Worm (Caenorhabditis elegans) whole organism, young adult: Measurements from ENCODE around the gene cha-1.

Source experiments
- B0035.1 ChIP-seq: sonication (generic microtip); optimal IDR thresholded peaks from 2 replicates; lab custom pipeline; 2016; ENCODE audit warnings: missing genetic modification characterization, mild to moderate bottlenecking, missing compliant biosample characterization, missing genotype, missing genetic modification reagents
- B0336.3 ChIP-seq: fragments of 200-800 bp; sonication (Bioruptor generic); IDR thresholded peaks from 2 replicates; pipeline ENCODE4 v1.3.6; 2022; ENCODE audit warnings: missing genetic modification characterization, missing compliant biosample characterization
- F22D6.2 ChIP-seq: sonication (generic microtip); optimal IDR thresholded peaks from 2 replicates; lab custom pipeline; 2016; ENCODE audit warnings: mild to moderate bottlenecking, missing genetic modification characterization, missing compliant biosample characterization
- F23B12.7 ChIP-seq: sonication (generic microtip); optimal IDR thresholded peaks from 2 replicates; lab custom pipeline; 2017; ENCODE audit warnings: missing genetic modification characterization, mild to moderate bottlenecking, missing compliant biosample characterization, antibody characterized with exemption, moderate library complexity; ENCODE audit not compliant: insufficient read depth
- F39B2.1 ChIP-seq: fragments of 200-800 bp; sonication (Bioruptor generic); IDR thresholded peaks from 2 replicates; pipeline ENCODE4 v1.3.6; 2022; ENCODE audit warnings: missing genetic modification reagents, missing genetic modification characterization, missing compliant biosample characterization
- F49E8.2 ChIP-seq: sonication (generic microtip); optimal IDR thresholded peaks from 3 replicates; lab custom pipeline; 2017; ENCODE audit warnings: missing genetic modification characterization, mild to moderate bottlenecking, missing compliant biosample characterization, antibody characterized with exemption, moderate library complexity; ENCODE audit not compliant: insufficient read depth
- F52B5.7 ChIP-seq: sonication (generic microtip); optimal IDR thresholded peaks from 2 replicates; lab custom pipeline; 2016; ENCODE audit warnings: mild to moderate bottlenecking, missing genetic modification characterization, missing compliant biosample characterization
- F57C9.4 ChIP-seq: sonication (generic microtip); optimal IDR thresholded peaks from 2 replicates; lab custom pipeline; 2017; ENCODE audit warnings: mild to moderate bottlenecking, missing genetic modification characterization, missing compliant biosample characterization
- K11D2.4 ChIP-seq: fragments of 200-800 bp; sonication (Bioruptor generic); IDR thresholded peaks from 2 replicates; pipeline ENCODE4 v1.3.6; 2022; ENCODE audit warnings: missing genetic modification reagents, missing genetic modification characterization, missing compliant biosample characterization
- T07F8.4 ChIP-seq: sonication (generic microtip); optimal IDR thresholded peaks from 2 replicates; lab custom pipeline; 2016; ENCODE audit warnings: mild to moderate bottlenecking, missing genetic modification characterization, moderate library complexity, missing compliant biosample characterization
- Y53F4B.3 ChIP-seq: fragments of 200-800 bp; sonication (Bioruptor generic); IDR thresholded peaks from 2 replicates; pipeline ENCODE4 v1.3.6; 2022; ENCODE audit warnings: missing genetic modification reagents, missing genetic modification characterization, missing compliant biosample characterization
- ZK185.1 ChIP-seq: sonication (generic microtip); optimal IDR thresholded peaks from 2 replicates; lab custom pipeline; 2016; ENCODE audit warnings: mild to moderate bottlenecking, missing genetic modification characterization, missing compliant biosample characterization; ENCODE audit not compliant: poor library complexity, severe bottlenecking
- ama-1 ChIP-seq, 3 experiments: fragments of 150-350 bp in 1 of 3; sonication (generic microtip) in 2 of 3; optimal IDR thresholded peaks; 2 replicates each; lab custom pipeline; 2014 to 2018; ENCODE audit warnings: missing biosample characterization in 2 of 3, missing genetic modification characterization in 2 of 3, missing genetic modification reagents in 2 of 3
- attf-5 ChIP-seq: fragments of 200-800 bp; sonication (Bioruptor generic); optimal IDR thresholded peaks from 2 replicates; lab custom pipeline; 2018; ENCODE audit warnings: mild to moderate bottlenecking, missing genetic modification characterization, missing compliant biosample characterization
- bed-1 ChIP-seq: fragments of 200-800 bp; sonication (Bioruptor generic); IDR thresholded peaks from 2 replicates; pipeline ENCODE4 v1.3.6; 2022; ENCODE audit warnings: missing genetic modification reagents, missing genetic modification characterization, missing compliant biosample characterization
- ccch-3 ChIP-seq: fragments of 200-800 bp; sonication (Bioruptor generic); optimal IDR thresholded peaks from 2 replicates; lab custom pipeline; 2018; ENCODE audit warnings: mild to moderate bottlenecking, missing genetic modification characterization, missing compliant biosample characterization
- cebp-2 ChIP-seq: fragments of 200-800 bp; sonication (Bioruptor generic); IDR thresholded peaks from 2 replicates; pipeline ENCODE4 v1.3.6; 2022; ENCODE audit warnings: missing genetic modification characterization, missing compliant biosample characterization
- ceh-79 ChIP-seq: sonication (generic microtip); optimal IDR thresholded peaks from 2 replicates; lab custom pipeline; 2017; ENCODE audit warnings: mild to moderate bottlenecking, missing genetic modification characterization, missing compliant biosample characterization
- dox-1 ChIP-seq: fragments of 200-800 bp; sonication (Bioruptor generic); IDR thresholded peaks from 2 replicates; pipeline ENCODE4 v1.3.6; 2022; ENCODE audit warnings: missing genetic modification reagents, missing genetic modification characterization, missing compliant biosample characterization
- ekl-4 ChIP-seq: fragments of 200-800 bp; sonication (Bioruptor generic); IDR thresholded peaks from 2 replicates; pipeline ENCODE4 v1.3.6; 2022; ENCODE audit warnings: missing genetic modification reagents, missing genetic modification characterization, missing compliant biosample characterization
- ets-4 ChIP-seq: fragments of 200-800 bp; sonication (Bioruptor generic); optimal IDR thresholded peaks from 2 replicates; lab custom pipeline; 2018; ENCODE audit warnings: mild to moderate bottlenecking, missing genetic modification characterization, missing compliant biosample characterization
- him-1 ChIP-seq: sonication (generic microtip); optimal IDR thresholded peaks from 2 replicates; lab custom pipeline; 2016; ENCODE audit warnings: missing genotype, missing genetic modification reagents, missing genetic modification characterization, missing compliant biosample characterization
- hlh-12 ChIP-seq: sonication (generic microtip); optimal IDR thresholded peaks from 2 replicates; lab custom pipeline; 2016; ENCODE audit warnings: missing genetic modification characterization, missing compliant biosample characterization
- let-526 ChIP-seq: fragments of 200-800 bp; sonication (Bioruptor generic); IDR thresholded peaks from 2 replicates; pipeline ENCODE4 v1.3.6; 2022; ENCODE audit warnings: missing genetic modification reagents, missing genetic modification characterization, missing compliant biosample characterization
- lin-26 ChIP-seq: fragments of 200-800 bp; sonication (Bioruptor generic); IDR thresholded peaks from 2 replicates; pipeline ENCODE4 v1.3.6; 2022; ENCODE audit warnings: missing genetic modification reagents, missing genetic modification characterization, missing compliant biosample characterization
- lin-54 ChIP-seq: fragments of 200-800 bp; sonication (Bioruptor generic); optimal IDR thresholded peaks from 2 replicates; lab custom pipeline; 2018; ENCODE audit warnings: mild to moderate bottlenecking, missing genetic modification characterization, missing compliant biosample characterization
- lsy-27 ChIP-seq: sonication (generic microtip); optimal IDR thresholded peaks from 2 replicates; lab custom pipeline; 2017; ENCODE audit warnings: missing genetic modification characterization, mild to moderate bottlenecking, missing compliant biosample characterization, antibody characterized with exemption, missing genotype, borderline replicate concordance; ENCODE audit not compliant: insufficient read depth
- madf-3 ChIP-seq: fragments of 200-800 bp; sonication (Bioruptor generic); IDR thresholded peaks from 2 replicates; pipeline ENCODE4 v1.3.6; 2022; ENCODE audit warnings: missing genetic modification reagents, missing genetic modification characterization, missing compliant biosample characterization
- madf-6 ChIP-seq: fragments of 200-800 bp; sonication (Bioruptor generic); IDR thresholded peaks from 2 replicates; pipeline ENCODE4 v1.3.6; 2022; ENCODE audit warnings: missing genetic modification reagents, missing genetic modification characterization, missing compliant biosample characterization
- mcd-1 ChIP-seq: fragments of 200-800 bp; sonication (Bioruptor generic); IDR thresholded peaks from 2 replicates; pipeline ENCODE4 v1.3.6; 2022; ENCODE audit warnings: missing genetic modification reagents, missing genetic modification characterization, missing compliant biosample characterization
- nfya-2 ChIP-seq: fragments of 200-800 bp; sonication (Bioruptor generic); IDR thresholded peaks from 2 replicates; pipeline ENCODE4 v1.3.6; 2022; ENCODE audit warnings: missing genetic modification reagents, missing genetic modification characterization, missing compliant biosample characterization
- nhr-80 ChIP-seq: sonication (generic microtip); optimal IDR thresholded peaks from 2 replicates; lab custom pipeline; 2016; ENCODE audit warnings: missing genetic modification characterization, missing compliant biosample characterization
- pbrm-1 ChIP-seq: fragments of 200-800 bp; sonication (Bioruptor generic); IDR thresholded peaks from 2 replicates; pipeline ENCODE4 v1.3.6; 2022; ENCODE audit warnings: missing genetic modification reagents, missing genetic modification characterization, missing compliant biosample characterization
- pha-4 ChIP-seq: fragments of 150-350 bp; sonication (generic microtip); optimal IDR thresholded peaks from 2 replicates; lab custom pipeline; 2014; ENCODE audit warnings: missing biosample characterization, missing genetic modification reagents, missing genetic modification characterization
- repo-1 ChIP-seq: sonication (generic microtip); optimal IDR thresholded peaks from 2 replicates; lab custom pipeline; 2017; ENCODE audit warnings: mild to moderate bottlenecking, missing genetic modification characterization, missing compliant biosample characterization
- rpc-1 ChIP-seq, 2 experiments: fragments of 150-350 bp in 1 of 2; sonication (generic microtip) in 1 of 2; optimal IDR thresholded peaks; 2 replicates each; lab custom pipeline; 2014 to 2018; ENCODE audit warnings: missing biosample characterization in 1 of 2, missing genetic modification characterization in 1 of 2, missing genetic modification reagents in 1 of 2, missing genotype in 1 of 2
- sea-2 ChIP-seq: fragments of 200-800 bp; sonication (Bioruptor generic); IDR thresholded peaks from 2 replicates; pipeline ENCODE4 v1.3.6; 2022; ENCODE audit warnings: missing genetic modification characterization, missing compliant biosample characterization
- snpc-3.4 ChIP-seq: sonication (generic microtip); optimal IDR thresholded peaks from 2 replicates; lab custom pipeline; 2017; ENCODE audit warnings: missing genetic modification characterization, mild to moderate bottlenecking, missing compliant biosample characterization, antibody characterized with exemption, moderate library complexity, missing genotype, missing genetic modification reagents
- sptf-2 ChIP-seq: fragments of 200-800 bp; sonication (Bioruptor generic); optimal IDR thresholded peaks from 2 replicates; lab custom pipeline; 2018; ENCODE audit warnings: mild to moderate bottlenecking, missing genetic modification characterization, missing compliant biosample characterization
- tbp1 ChIP-seq: fragments of 200-800 bp; sonication (Bioruptor generic); optimal IDR thresholded peaks from 2 replicates; lab custom pipeline; 2018; ENCODE audit warnings: mild to moderate bottlenecking, missing genetic modification characterization, missing compliant biosample characterization
- tlf-1 ChIP-seq: fragments of 200-800 bp; sonication (Bioruptor generic); optimal IDR thresholded peaks from 2 replicates; lab custom pipeline; 2018; ENCODE audit warnings: mild to moderate bottlenecking, missing genetic modification characterization, missing compliant biosample characterization
- unc-62 ChIP-seq: fragments of 150-350 bp; optimal IDR thresholded peaks from 2 replicates; lab custom pipeline; 2014; ENCODE audit warnings: missing biosample characterization, missing genetic modification reagents, missing genetic modification characterization
- zfh-2 ChIP-seq: fragments of 200-800 bp; sonication (Bioruptor generic); conservative IDR thresholded peaks from 2 replicates; pipeline ENCODE4 v1.3.6; 2022; ENCODE audit warnings: missing genetic modification reagents, missing genetic modification characterization, missing compliant biosample characterization
- ztf-26 ChIP-seq: sonication (generic microtip); optimal IDR thresholded peaks from 2 replicates; lab custom pipeline; 2017; ENCODE audit warnings: missing genetic modification characterization, missing compliant biosample characterization
- ztf-6 ChIP-seq: fragments of 200-800 bp; sonication (Bioruptor generic); IDR thresholded peaks from 2 replicates; pipeline ENCODE4 v1.3.6; 2022; ENCODE audit warnings: missing genetic modification reagents, missing genetic modification characterization, missing compliant biosample characterization

cha-1 gene

DNA sequence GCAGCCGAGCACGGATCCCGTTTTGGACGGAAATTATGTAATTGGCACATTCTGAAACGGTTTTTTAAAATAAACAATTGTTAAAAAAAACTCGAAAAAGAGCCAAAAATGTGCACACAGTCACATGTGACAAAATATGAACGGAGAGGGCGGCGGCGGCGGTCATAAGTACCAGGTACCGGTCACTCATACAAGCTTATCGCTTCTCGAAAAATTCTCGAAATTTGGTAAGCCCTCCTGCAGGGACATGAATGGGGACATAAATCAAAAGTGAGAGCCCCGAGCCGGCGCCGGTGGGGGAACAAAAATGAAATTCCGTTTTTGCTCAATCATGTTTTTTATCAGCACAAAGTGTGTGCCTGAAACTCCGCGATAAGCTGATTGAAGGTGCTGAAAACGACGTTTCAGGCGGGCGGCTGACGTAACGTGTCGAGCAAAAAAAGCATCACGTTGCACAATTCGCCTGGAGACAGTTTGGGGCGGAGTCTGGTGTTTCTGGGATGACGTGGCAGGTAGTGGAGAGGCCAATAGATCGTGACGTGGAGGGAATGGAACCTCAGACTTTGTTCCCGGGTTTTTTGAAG is 11.4 kb downstream of the cha-1 start, which contains the start of gene ltah-1.2 (continued):
- TF ChIP-seq bed-1 (GFP tag; lab: Robert Waterston, UW) (no peak), tlf-1 (GFP tag; lab: Kevin White, UChicago) (peak; percentile 36), mcd-1 (peak; percentile 45; the same call in 1 of the 2 replicates), tbp1 (peak; percentile 5), lin-54 (GFP tag; lab: Kevin White, UChicago) (peak; percentile 9), ztf-6 (GFP tag; lab: Robert Waterston, UW) (no peak), ets-4 (peak; percentile 88), nhr-80 (tag; lab: Kevin White, UChicago) (peak; percentile 92)

DNA sequence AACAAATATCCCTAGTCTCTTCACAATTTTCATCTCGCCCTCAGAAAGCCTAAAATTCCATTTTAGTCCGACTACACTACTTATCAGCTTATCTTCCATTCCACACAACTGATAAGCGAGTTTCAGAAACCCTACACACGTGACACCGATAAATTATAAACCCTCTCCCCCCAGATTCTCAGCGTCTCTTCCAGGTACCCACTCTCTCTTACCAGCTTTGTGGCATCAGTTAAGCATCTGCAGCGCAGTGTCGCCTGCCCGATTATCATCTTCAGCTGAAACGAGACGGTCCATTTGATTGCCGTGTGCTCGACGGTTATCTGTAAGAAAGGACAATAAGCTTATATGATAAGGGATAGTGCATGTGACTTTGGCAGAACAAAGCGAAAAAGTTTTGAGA is 12.7 kb downstream of the cha-1 start:
- TF ChIP-seq ceh-79 (no peak), ccch-3 (GFP tag; lab: Kevin White, UChicago) (no peak), sptf-2 (GFP tag; lab: Kevin White, UChicago) (peak; percentile 44), B0336.3 (GFP tag; lab: Robert Waterston, UW) (peak; percentile 76), nhr-80 (tag; lab: Kevin White, UChicago) (peak; percentile 95), F49E8.2 (no peak), T07F8.4 (no peak), zfh-2 (GFP tag; lab: Robert Waterston, UW) (no peak), F52B5.7 (tag; lab: Kevin White, UChicago) (no peak), snpc-3.4 (tag; lab: Kevin White, UChicago) (no peak), hlh-12 (tag; lab: Kevin White, UChicago) (no peak), attf-5 (no peak), ets-4 (peak; percentile 95), let-526 (GFP tag; lab: Robert Waterston, UW) (peak; percentile 38; the same call in 1 of the 2 replicates), ztf-6 (GFP tag; lab: Robert Waterston, UW) (no peak), nfya-2 (GFP tag; lab: Robert Waterston, UW) (no peak), ama-1 (optimal IDR thresholded peaks at IDR 0.05; lab: Kevin White, UChicago) (no peak), ama-1 (GFP tag; optimal IDR thresholded peaks at IDR 0.05; lab: Kevin White, UChicago) (no peak), ZK185.1 (tag; lab: Kevin White, UChicago) (no peak), Y53F4B.3 (GFP tag; lab: Robert Waterston, UW) (no peak), tlf-1 (GFP tag; lab: Kevin White, UChicago) (peak; percentile 82), unc-62 (GFP tag; lab: Kevin White, UChicago) (no peak), madf-3 (GFP tag; lab: Robert Waterston, UW) (no peak), ztf-26 (no peak), B0035.1 (tag; lab: Kevin White, UChicago) (no peak), lsy-27 (tag; lab: Kevin White, UChicago) (no peak), rpc-1 (optimal IDR thresholded peaks at IDR 0.05; lab: Kevin White, UChicago) (no peak), rpc-1 (tag; optimal IDR thresholded peaks at IDR 0.05; lab: Kevin White, UChicago) (no peak), K11D2.4 (0 out of 2 replicates have a peak, but pooled peaks have one; percentile 53), madf-6 (no peak), pbrm-1 (GFP tag; lab: Robert Waterston, UW) (no peak), F22D6.2 (peak; percentile 47), ekl-4 (GFP tag; lab: Robert Waterston, UW) (no peak), pha-4 (tag; lab: Kevin White, UChicago) (peak; percentile 52), dox-1 (GFP tag; lab: Robert Waterston, UW) (peak; percentile 75), mcd-1 (peak; percentile 36; the same call in 1 of the 2 replicates), lin-26 (no peak), him-1 (tag; lab: Kevin White, UChicago) (no peak), repo-1 (tag; lab: Kevin White, UChicago) (no peak), F57C9.4 (tag; lab: Kevin White, UChicago) (no peak), F23B12.7 (no peak), sea-2 (GFP tag; lab: Robert Waterston, UW) (no peak), F39B2.1 (GFP tag; lab: Robert Waterston, UW) (no peak), cebp-2 (GFP tag; lab: Robert Waterston, UW) (no peak)
